Fruit fly (Drosophila melanogaster): ENCODE data around the gene CG32486.

Gene CG32486

dm6 chr3L:3042150-3043049 is 28.2 kb downstream of the CG32486 start, which contains the start of gene Prx4 (continued):
- peak; percentile 55; the same call in 1 of the 2 replicates for TF ChIP-seq CG11696 (GFP tag; IDR thresholded peaks at IDR 0.05)
- TF ChIP-seq Scr (GFP tag; IDR thresholded peaks at IDR 0.05; ENCODE audit: partially characterized antibody): no peak
- TF ChIP-seq CG12659 (GFP tag; optimal IDR thresholded peaks at IDR 0.05): peak; percentile 63
- TF ChIP-seq pan (optimal IDR thresholded peaks at IDR 0.05): no peak
- TF ChIP-seq pan (GFP tag; optimal IDR thresholded peaks at IDR 0.05 in 1 of 2, IDR thresholded peaks at IDR 0.05 in 1 of 2): peak in 1 of 2 experiments; percentile 86
- peak; percentile 3 for TF ChIP-seq sug (tag; optimal IDR thresholded peaks at IDR 0.05)
- TF ChIP-seq Rfx (GFP tag; IDR thresholded peaks at IDR 0.05): peak; percentile 77
- TF ChIP-seq CG14441 (GFP tag; IDR thresholded peaks at IDR 0.05): peak; percentile 78
- peak; percentile 91 for TF ChIP-seq CG8924 (tag; optimal IDR thresholded peaks at IDR 0.05)
- peak; percentile 24 for TF ChIP-seq CG15696 (tag; optimal IDR thresholded peaks at IDR 0.05)
- TF ChIP-seq odd (GFP tag; optimal IDR thresholded peaks at IDR 0.05): peak; percentile 49
- peak; percentile 74 for TF ChIP-seq stwl (tag; optimal IDR thresholded peaks at IDR 0.05)
- TF ChIP-seq CG3163 (GFP tag; optimal IDR thresholded peaks at IDR 0.05): no peak
- peak; percentile 34 for TF ChIP-seq nerfin-1 (tag; optimal IDR thresholded peaks at IDR 0.05)
- peak; percentile 44 for TF ChIP-seq bab2 (GFP tag; optimal IDR thresholded peaks at IDR 0.05)
- peak; percentile 69 for TF ChIP-seq HLH3B (GFP tag; IDR thresholded peaks at IDR 0.05)
- no peak for TF ChIP-seq inv (GFP tag; IDR thresholded peaks at IDR 0.05; ENCODE audit: partially characterized antibody)
- peak; percentile 60 for TF ChIP-seq CG17829 (tag; optimal IDR thresholded peaks at IDR 0.05)
- TF ChIP-seq Hey (tag; optimal IDR thresholded peaks at IDR 0.05): no peak
- peak; percentile 30 for TF ChIP-seq CG3995 (GFP tag; optimal IDR thresholded peaks at IDR 0.05)
- TF ChIP-seq CG8765 (GFP tag; IDR thresholded peaks at IDR 0.05): peak; percentile 43; the same call in 1 of the 2 replicates
- no peak for TF ChIP-seq HLHmδ (GFP tag; optimal IDR thresholded peaks at IDR 0.05)
- peak; percentile 11; the same call in 1 of the 2 replicates for TF ChIP-seq amos (GFP tag; IDR thresholded peaks at IDR 0.05; ENCODE audit: partially characterized antibody)
- peak; percentile 66 for TF ChIP-seq phol (tag; optimal IDR thresholded peaks at IDR 0.05)
- TF ChIP-seq CG10431 (GFP tag; optimal IDR thresholded peaks at IDR 0.05): no peak
- no peak for TF ChIP-seq btn (GFP tag; optimal IDR thresholded peaks at IDR 0.05)
- TF ChIP-seq CrebB (tag; optimal IDR thresholded peaks at IDR 0.05): peak; percentile 23
- TF ChIP-seq croc (GFP tag; conservative IDR thresholded peaks at IDR 0.05): peak; percentile 45; the same call in 2 of the 3 replicates
- TF ChIP-seq CG12236 (GFP tag; optimal IDR thresholded peaks at IDR 0.05): no peak
- peak; percentile 69 for TF ChIP-seq Dek (tag; optimal IDR thresholded peaks at IDR 0.05)
- TF ChIP-seq Adf1 (GFP tag; IDR thresholded peaks at IDR 0.05): peak; percentile 17; the same call in 1 of the 2 replicates
- peak; percentile 81 for TF ChIP-seq row (GFP tag; IDR thresholded peaks at IDR 0.05)
- TF ChIP-seq CG8281 (tag; optimal IDR thresholded peaks at IDR 0.05): peak; percentile 47
- TF ChIP-seq CG6683 (GFP tag; optimal IDR thresholded peaks at IDR 0.05): peak; percentile 48
- peak; percentile 37; the same call in 1 of the 2 replicates for TF ChIP-seq bowl (GFP tag; IDR thresholded peaks at IDR 0.05)
- no peak for TF ChIP-seq her (GFP tag; optimal IDR thresholded peaks at IDR 0.05)
- TF ChIP-seq Drgx (GFP tag; IDR thresholded peaks at IDR 0.05): peak; percentile 81
- no peak for TF ChIP-seq CG7786 (GFP tag; optimal IDR thresholded peaks at IDR 0.05)
- TF ChIP-seq CG12942 (GFP tag; optimal IDR thresholded peaks at IDR 0.05): peak; percentile 30
- no peak for TF ChIP-seq NC2α (GFP tag; optimal IDR thresholded peaks at IDR 0.05)
- no peak for TF ChIP-seq CG17612 (GFP tag; IDR thresholded peaks at IDR 0.05)
- TF ChIP-seq Trl (optimal IDR thresholded peaks at IDR 0.05): no peak
- peak; percentile 19 for TF ChIP-seq Trl (GFP tag; optimal IDR thresholded peaks at IDR 0.05)
- TF ChIP-seq eve (GFP tag; optimal IDR thresholded peaks at IDR 0.05): no peak
- peak; percentile 63 for TF ChIP-seq D19A (tag; optimal IDR thresholded peaks at IDR 0.05)
- peak; percentile 64 for TF ChIP-seq CG13424 (tag; optimal IDR thresholded peaks at IDR 0.05)
- TF ChIP-seq pzg (GFP tag; optimal IDR thresholded peaks at IDR 0.05): peak; percentile 74
- peak; percentile 50; the same call in 1 of the 2 replicates for TF ChIP-seq al (GFP tag; IDR thresholded peaks at IDR 0.05)
- TF ChIP-seq CG11504 (tag; optimal IDR thresholded peaks at IDR 0.05): peak; percentile 76

Data from whole organism, embryonic.